Worm (Caenorhabditis elegans) whole organism, late embryonic: ENCODE data around the gene R05G9.5.
A peak's percentile ranks its signal among the peaks of the same experiment; 100 is the strongest.

Source experiments
- K02D7.2 ChIP-seq: sonication (generic microtip); optimal IDR thresholded peaks from 2 replicates; lab custom pipeline; 2017; ENCODE audit warnings: mild to moderate bottlenecking, missing genetic modification characterization, missing compliant biosample characterization
- T23F11.4 ChIP-seq: fragments of 200-800 bp; sonication (Bioruptor generic); optimal IDR thresholded peaks from 2 replicates; lab custom pipeline; 2018; ENCODE audit warnings: mild to moderate bottlenecking, missing genetic modification characterization, missing compliant biosample characterization
- ceh-2 ChIP-seq: sonication (generic microtip); optimal IDR thresholded peaks from 2 replicates; lab custom pipeline; 2016; ENCODE audit warnings: missing genotype, missing genetic modification characterization, missing compliant biosample characterization
- ceh-22 ChIP-seq: sonication (generic microtip); optimal IDR thresholded peaks from 2 replicates; lab custom pipeline; 2017; ENCODE audit warnings: missing biosample characterization, missing genetic modification characterization
- ceh-31 ChIP-seq: sonication (generic microtip); optimal IDR thresholded peaks from 2 replicates; lab custom pipeline; 2016; ENCODE audit warnings: missing genetic modification characterization, missing compliant biosample characterization
- ceh-34 ChIP-seq: sonication (generic microtip); optimal IDR thresholded peaks from 2 replicates; lab custom pipeline; 2016; ENCODE audit warnings: mild to moderate bottlenecking, missing genetic modification characterization, missing compliant biosample characterization
- ceh-45 ChIP-seq: fragments of 200-800 bp; sonication (Bioruptor generic); IDR thresholded peaks from 2 replicates; pipeline ENCODE4 v1.3.6; 2022; ENCODE audit warnings: missing genetic modification reagents, missing genetic modification characterization, missing compliant biosample characterization
- ceh-48 ChIP-seq: sonication (generic microtip); optimal IDR thresholded peaks from 2 replicates; lab custom pipeline; 2016; ENCODE audit warnings: missing genetic modification characterization, inconsistent platforms, missing compliant biosample characterization
- fax-1 ChIP-seq: sonication (generic microtip); optimal IDR thresholded peaks from 2 replicates; lab custom pipeline; 2016; ENCODE audit warnings: missing genotype, missing genetic modification characterization, missing compliant biosample characterization
- fkh-10 ChIP-seq: fragments of 150-350 bp; optimal IDR thresholded peaks from 2 replicates; lab custom pipeline; 2014; ENCODE audit warnings: missing biosample characterization, missing genetic modification reagents, missing genetic modification characterization
- gmeb-2 ChIP-seq: sonication (generic microtip); optimal IDR thresholded peaks from 2 replicates; lab custom pipeline; 2016; ENCODE audit warnings: missing genetic modification characterization, inconsistent platforms, missing compliant biosample characterization
- hlh-13 ChIP-seq: fragments of 200-800 bp; sonication (Bioruptor generic); optimal IDR thresholded peaks from 2 replicates; lab custom pipeline; 2018; ENCODE audit warnings: mild to moderate bottlenecking, missing genetic modification characterization, missing compliant biosample characterization
- hlh-15 ChIP-seq: sonication (generic microtip); optimal IDR thresholded peaks from 2 replicates; lab custom pipeline; 2016; ENCODE audit warnings: missing genetic modification characterization, missing compliant biosample characterization
- hlh-30 ChIP-seq: sonication (generic microtip); optimal IDR thresholded peaks from 2 replicates; lab custom pipeline; 2017; ENCODE audit warnings: antibody characterized with exemption, missing genetic modification characterization, missing compliant biosample characterization; ENCODE audit not compliant: insufficient read depth
- lim-6 ChIP-seq: sonication (generic microtip); optimal IDR thresholded peaks from 2 replicates; lab custom pipeline; 2016; ENCODE audit warnings: missing genetic modification characterization, missing compliant biosample characterization
- madf-2 ChIP-seq: sonication (generic microtip); optimal IDR thresholded peaks from 2 replicates; lab custom pipeline; 2017; ENCODE audit warnings: missing genetic modification characterization, missing compliant biosample characterization
- mec-3 ChIP-seq: sonication (generic microtip); optimal IDR thresholded peaks from 2 replicates; lab custom pipeline; 2016; ENCODE audit warnings: borderline replicate concordance, missing genetic modification characterization, missing compliant biosample characterization
- nfya-1 ChIP-seq: sonication (generic microtip); optimal IDR thresholded peaks from 2 replicates; lab custom pipeline; 2017; ENCODE audit warnings: missing genetic modification characterization, mild to moderate bottlenecking, missing compliant biosample characterization, antibody characterized with exemption, moderate library complexity
- nhr-232 ChIP-seq: sonication (generic microtip); optimal IDR thresholded peaks from 2 replicates; lab custom pipeline; 2016; ENCODE audit warnings: missing genetic modification characterization, missing compliant biosample characterization
- npax-4 ChIP-seq: sonication (generic microtip); optimal IDR thresholded peaks from 2 replicates; lab custom pipeline; 2016; ENCODE audit warnings: missing genetic modification characterization, missing compliant biosample characterization
- odd-2 ChIP-seq: sonication (generic microtip); optimal IDR thresholded peaks from 2 replicates; lab custom pipeline; 2017; ENCODE audit warnings: antibody characterized with exemption, mild to moderate bottlenecking, missing genetic modification characterization, missing compliant biosample characterization
- pag-3 ChIP-seq: sonication (generic microtip); optimal IDR thresholded peaks from 2 replicates; lab custom pipeline; 2016; ENCODE audit warnings: missing compliant biosample characterization, missing genetic modification characterization, borderline replicate concordance
- pax-1 ChIP-seq: fragments of 150-350 bp; optimal IDR thresholded peaks from 2 replicates; lab custom pipeline; 2014; ENCODE audit warnings: missing biosample characterization, missing genetic modification characterization
- pha-2 ChIP-seq: sonication (generic microtip); optimal IDR thresholded peaks from 2 replicates; lab custom pipeline; 2017; ENCODE audit warnings: mild to moderate bottlenecking, missing genetic modification characterization, missing compliant biosample characterization
- pqm-1 ChIP-seq: sonication (generic microtip); optimal IDR thresholded peaks from 2 replicates; lab custom pipeline; 2016; ENCODE audit warnings: missing genetic modification characterization, missing compliant biosample characterization
- rnt-1 ChIP-seq: sonication (generic microtip); optimal IDR thresholded peaks from 2 replicates; lab custom pipeline; 2016; ENCODE audit warnings: missing genetic modification characterization, missing compliant biosample characterization
- sdc-2 ChIP-seq: sonication (generic microtip); optimal IDR thresholded peaks from 2 replicates; lab custom pipeline; 2016; ENCODE audit warnings: missing genotype, missing genetic modification characterization, missing compliant biosample characterization
- sox-2 ChIP-seq: fragments of 200-800 bp; sonication (Bioruptor generic); IDR thresholded peaks from 2 replicates; pipeline ENCODE4 v1.3.6; 2022; ENCODE audit warnings: missing genetic modification reagents, missing genetic modification characterization, missing compliant biosample characterization
- sox-4 ChIP-seq: sonication (generic microtip); optimal IDR thresholded peaks from 2 replicates; lab custom pipeline; 2017; ENCODE audit warnings: mild to moderate bottlenecking, missing genetic modification characterization, inconsistent platforms, missing compliant biosample characterization
- syd-9 ChIP-seq: sonication (generic microtip); optimal IDR thresholded peaks from 2 replicates; lab custom pipeline; 2016; ENCODE audit warnings: mild to moderate bottlenecking, missing genetic modification characterization, moderate library complexity, missing compliant biosample characterization
- ttx-3 ChIP-seq: sonication (generic microtip); optimal IDR thresholded peaks from 2 replicates; lab custom pipeline; 2016; ENCODE audit warnings: missing genetic modification reagents, missing genetic modification characterization, missing compliant biosample characterization
- unc-42 ChIP-seq: sonication (generic microtip); optimal IDR thresholded peaks from 2 replicates; lab custom pipeline; 2016; ENCODE audit warnings: missing genotype, missing genetic modification characterization, missing compliant biosample characterization
- unc-55 ChIP-seq: sonication (generic microtip); optimal IDR thresholded peaks from 2 replicates; lab custom pipeline; 2017; ENCODE audit warnings: missing biosample characterization, missing genetic modification reagents, missing genetic modification characterization
- zip-5 ChIP-seq: sonication (generic microtip); optimal IDR thresholded peaks from 2 replicates; lab custom pipeline; 2016; ENCODE audit warnings: missing genetic modification characterization, missing compliant biosample characterization

R05G9.5 gene

ce11 chrII:6500161-6500560 lies at the start of gene R05G9.5:
R05G9.5 (minus strand) TSS chrII:6500261.
- TF ChIP-seq ttx-3 (no peak), ceh-34 (tag; lab: Kevin White, UChicago) (no peak)

- no peak for TF ChIP-seq odd-2 (tag; lab: Kevin White, UChicago)
- TF ChIP-seq rnt-1 (tag; lab: Kevin White, UChicago), result peak; percentile 21
- no peak for TF ChIP-seq hlh-15 (tag; lab: Kevin White, UChicago)
- peak; percentile 50 for TF ChIP-seq unc-55
Measured at ce11 chrII:6544842-6545410, 44.9 kb upstream of the R05G9.5 start, which contains the start of gene lron-15. lron-15 (minus strand) TSS chrII:6544892.

- no peak for TF ChIP-seq npax-4
- TF ChIP-seq ceh-31 (tag; lab: Kevin White, UChicago), result peak; percentile 26
- no peak for TF ChIP-seq lim-6 (tag; lab: Kevin White, UChicago)
- TF ChIP-seq ceh-45, result no peak
- TF ChIP-seq T23F11.4 (GFP tag; lab: Kevin White, UChicago), result no peak
- TF ChIP-seq K02D7.2 (tag; lab: Kevin White, UChicago), result no peak
- peak; percentile 5 for TF ChIP-seq nfya-1 (tag; lab: Kevin White, UChicago)
- no peak for TF ChIP-seq pha-2
- no peak for TF ChIP-seq hlh-13
- no peak for TF ChIP-seq nhr-232 (tag; lab: Kevin White, UChicago)
- TF ChIP-seq hlh-30, result peak; percentile 70
- TF ChIP-seq ceh-22 (tag; lab: Kevin White, UChicago), result no peak
- no peak for TF ChIP-seq syd-9
- TF ChIP-seq ceh-2, result no peak
- TF ChIP-seq pax-1, result no peak
- no peak for TF ChIP-seq sdc-2
- no peak for TF ChIP-seq pag-3 (tag; lab: Kevin White, UChicago)
- TF ChIP-seq hlh-15 (tag; lab: Kevin White, UChicago), result no peak
- TF ChIP-seq unc-42 (tag; lab: Kevin White, UChicago), result peak; percentile 81
- TF ChIP-seq, all 69 proteins: peak for 4
Measured at ce11 chrII:6535957-6536424, 35.9 kb upstream of the R05G9.5 start, which contains the start of gene utp-20. utp-20 (plus strand) TSS chrII:6536374.

- TF ChIP-seq npax-4 (no peak), sox-4 (tag; lab: Kevin White, UChicago) (no peak), ceh-2 (no peak), pqm-1 (tag; lab: Kevin White, UChicago) (no peak), fkh-10 (no peak), odd-2 (tag; lab: Kevin White, UChicago) (no peak), zip-5 (tag; lab: Kevin White, UChicago) (no peak), gmeb-2 (tag; lab: Kevin White, UChicago) (no peak), madf-2 (no peak), sox-2 (GFP tag; lab: Robert Waterston, UW) (no peak), fax-1 (tag; lab: Kevin White, UChicago) (no peak)
Measured at ce11 chrII:6531940-6532339, 31.9 kb upstream of the R05G9.5 start, which contains the start of gene abcx-1. abcx-1 (plus strand) TSS chrII:6532163.

- TF ChIP-seq madf-2, result no peak
Measured at ce11 chrII:6531527-6531926, 31.5 kb upstream of the R05G9.5 start, which contains the start of gene abch-1. abch-1 (minus strand) TSS chrII:6531627.

ce11 chrII:6528629-6529028 lies 28.6 kb upstream of the R05G9.5 start, which contains the start of gene C56E6.4:
C56E6.4 (minus strand) TSS chrII:6528729.
- TF ChIP-seq mec-3 (tag; lab: Kevin White, UChicago), result no peak
- no peak for TF ChIP-seq pag-3 (tag; lab: Kevin White, UChicago)
- TF ChIP-seq ceh-48 (tag; lab: Kevin White, UChicago), result no peak
- TF ChIP-seq pqm-1 (tag; lab: Kevin White, UChicago), result no peak
- no peak for TF ChIP-seq zip-5 (tag; lab: Kevin White, UChicago)
